Worm (Caenorhabditis elegans) whole organism, L1 larva: ENCODE measurements around the gene abcf-2.
A peak's percentile ranks its signal among the peaks of the same experiment; 100 is the strongest.

Experiments
- C04F5.9 ChIP-seq: sonication (generic microtip); optimal IDR thresholded peaks from 2 replicates; lab custom pipeline; 2016; ENCODE audit warnings: missing genetic modification characterization, missing compliant biosample characterization
- C34B4.2 ChIP-seq: sonication (generic microtip); optimal IDR thresholded peaks from 2 replicates; lab custom pipeline; 2017; ENCODE audit warnings: mild to moderate bottlenecking, missing genetic modification characterization, missing compliant biosample characterization
- F16B12.6 ChIP-seq: fragments of 150-350 bp; optimal IDR thresholded peaks from 2 replicates; lab custom pipeline; 2014; ENCODE audit warnings: missing biosample characterization, missing genetic modification characterization
- Y116A8C.19 ChIP-seq: sonication (generic microtip); optimal IDR thresholded peaks from 2 replicates; lab custom pipeline; 2016; ENCODE audit warnings: missing compliant biosample characterization, missing genetic modification characterization, borderline replicate concordance
- aha-1 ChIP-seq: fragments of 150-350 bp; optimal IDR thresholded peaks from 2 replicates; lab custom pipeline; 2014; ENCODE audit warnings: missing biosample characterization, missing genetic modification characterization
- alr-1 ChIP-seq: fragments of 200-800 bp; sonication (Bioruptor generic); optimal IDR thresholded peaks from 2 replicates; lab custom pipeline; 2018; ENCODE audit warnings: borderline replicate concordance, mild to moderate bottlenecking, missing genetic modification characterization, missing compliant biosample characterization
- aly-2 ChIP-seq: fragments of 150-350 bp; optimal IDR thresholded peaks from 2 replicates; lab custom pipeline; 2014; ENCODE audit warnings: missing biosample characterization, missing genetic modification characterization
- ama-1 ChIP-seq: fragments of 150-350 bp; optimal IDR thresholded peaks from 2 replicates; lab custom pipeline; 2014
- ceh-63 ChIP-seq: fragments of 200-800 bp; sonication (Bioruptor generic); optimal IDR thresholded peaks from 2 replicates; lab custom pipeline; 2018; ENCODE audit warnings: mild to moderate bottlenecking, missing genetic modification characterization, missing compliant biosample characterization
- ceh-8 ChIP-seq: fragments of 200-800 bp; sonication (Bioruptor generic); optimal IDR thresholded peaks from 2 replicates; lab custom pipeline; 2018; ENCODE audit warnings: mild to moderate bottlenecking, missing genetic modification characterization, moderate library complexity, missing compliant biosample characterization
- ceh-82 ChIP-seq, 3 experiments: fragments of 150-350 bp in 1 of 3; sonication (generic microtip) in 2 of 3; optimal IDR thresholded peaks; 2 replicates each; lab custom pipeline; 2014 to 2017; ENCODE audit warnings: missing biosample characterization in 3 of 3, missing genetic modification characterization in 3 of 3
- ceh-90 ChIP-seq: sonication (generic microtip); optimal IDR thresholded peaks from 2 replicates; lab custom pipeline; 2016; ENCODE audit warnings: missing genetic modification characterization, missing compliant biosample characterization
- dpl-1 ChIP-seq, 3 experiments: fragments of 150-350 bp in 2 of 3; sonication (generic microtip) in 1 of 3; optimal IDR thresholded peaks; 2 replicates each; lab custom pipeline; 2014 to 2017; ENCODE audit warnings: missing biosample characterization in 3 of 3, missing genetic modification characterization in 3 of 3, missing genetic modification reagents in 3 of 3
- efl-1 ChIP-seq, 4 experiments: fragments of 150-350 bp; optimal IDR thresholded peaks in 3 of 4; peaks in 1 of 4; 1 replicate in 1 of 4; 2 replicates in 3 of 4; lab custom pipeline; 2014; ENCODE audit warnings: missing biosample characterization in 2 of 4, missing genetic modification characterization in 2 of 4, missing genetic modification reagents in 2 of 4
- efl-3 ChIP-seq: fragments of 200-800 bp; sonication (Bioruptor generic); optimal IDR thresholded peaks from 2 replicates; lab custom pipeline; 2018; ENCODE audit warnings: mild to moderate bottlenecking, missing genetic modification characterization, missing compliant biosample characterization
- egl-27 ChIP-seq, 2 experiments: fragments of 150-350 bp in 1 of 2; sonication (generic microtip); optimal IDR thresholded peaks; 3 replicates each; lab custom pipeline; 2017 to 2018; ENCODE audit warnings: missing biosample characterization in 2 of 2, missing genetic modification characterization in 2 of 2, missing genetic modification reagents in 2 of 2
- ets-5 ChIP-seq: fragments of 200-800 bp; sonication (Bioruptor generic); IDR thresholded peaks from 2 replicates; pipeline ENCODE4 v1.3.6; 2022; ENCODE audit warnings: missing genetic modification characterization, missing compliant biosample characterization
- fkh-10 ChIP-seq: sonication (generic microtip); optimal IDR thresholded peaks from 2 replicates; lab custom pipeline; 2017; ENCODE audit warnings: missing biosample characterization, missing genetic modification reagents, missing genetic modification characterization
- fkh-4 ChIP-seq: sonication (generic microtip); optimal IDR thresholded peaks from 2 replicates; lab custom pipeline; 2016; ENCODE audit warnings: missing compliant biosample characterization, missing genetic modification characterization, borderline replicate concordance
- fkh-8 ChIP-seq: sonication (generic microtip); optimal IDR thresholded peaks from 2 replicates; lab custom pipeline; 2016; ENCODE audit warnings: mild to moderate bottlenecking, missing genetic modification characterization, missing compliant biosample characterization
- fos-1 ChIP-seq: fragments of 150-350 bp; optimal IDR thresholded peaks from 2 replicates; lab custom pipeline; 2014; ENCODE audit warnings: missing biosample characterization, missing genetic modification characterization
- hlh-4 ChIP-seq: sonication (generic microtip); optimal IDR thresholded peaks from 2 replicates; lab custom pipeline; 2016; ENCODE audit warnings: mild to moderate bottlenecking, missing genetic modification characterization, missing compliant biosample characterization
- irx-1 ChIP-seq: sonication (generic microtip); optimal IDR thresholded peaks from 2 replicates; lab custom pipeline; 2016; ENCODE audit warnings: missing genetic modification characterization, missing compliant biosample characterization
- isw-1 ChIP-seq: fragments of 200-800 bp; sonication (Bioruptor generic); IDR thresholded peaks from 2 replicates; pipeline ENCODE4 v1.3.6; 2022; ENCODE audit warnings: missing genetic modification characterization, missing compliant biosample characterization
- jun-1 ChIP-seq: fragments of 150-350 bp; optimal IDR thresholded peaks from 2 replicates; lab custom pipeline; 2014; ENCODE audit warnings: missing biosample characterization, missing genetic modification reagents, missing genetic modification characterization
- lin-35 ChIP-seq, 2 experiments: fragments of 150-350 bp; optimal IDR thresholded peaks; 2 replicates each; lab custom pipeline; 2014; ENCODE audit warnings: missing biosample characterization in 2 of 2, missing genetic modification characterization in 2 of 2, missing genetic modification reagents in 2 of 2
- lin-39 ChIP-seq: fragments of 150-350 bp; optimal IDR thresholded peaks from 2 replicates; lab custom pipeline; 2014; ENCODE audit warnings: missing biosample characterization, missing genetic modification reagents, missing genetic modification characterization
- lir-3 ChIP-seq: sonication (generic microtip); optimal IDR thresholded peaks from 2 replicates; lab custom pipeline; 2016; ENCODE audit warnings: mild to moderate bottlenecking, missing genetic modification characterization, moderate library complexity, missing compliant biosample characterization; ENCODE audit not compliant: poor library complexity
- mab-9 ChIP-seq: fragments of 200-800 bp; sonication (Bioruptor generic); IDR thresholded peaks from 2 replicates; pipeline ENCODE4 v1.3.6; 2022; ENCODE audit warnings: missing genetic modification reagents, missing genetic modification characterization, missing compliant biosample characterization
- mdl-1 ChIP-seq, 2 experiments: fragments of 150-350 bp; optimal IDR thresholded peaks; 2 replicates each; lab custom pipeline; 2014 to 2017; ENCODE audit warnings: missing biosample characterization in 2 of 2, missing genetic modification characterization in 2 of 2, inconsistent platforms in 1 of 2
- mef-2 ChIP-seq: fragments of 150-350 bp; optimal IDR thresholded peaks from 2 replicates; lab custom pipeline; 2014; ENCODE audit warnings: missing biosample characterization, missing genetic modification characterization
- nhr-20 ChIP-seq: sonication (generic microtip); optimal IDR thresholded peaks from 2 replicates; lab custom pipeline; 2016; ENCODE audit warnings: mild to moderate bottlenecking, missing genetic modification characterization, missing compliant biosample characterization
- nhr-28 ChIP-seq: fragments of 150-350 bp; optimal IDR thresholded peaks from 2 replicates; lab custom pipeline; 2014; ENCODE audit warnings: missing biosample characterization, missing genetic modification characterization
- nhr-47 ChIP-seq: sonication (generic microtip); optimal IDR thresholded peaks from 2 replicates; lab custom pipeline; 2016; ENCODE audit warnings: mild to moderate bottlenecking, missing genetic modification characterization, moderate library complexity, missing compliant biosample characterization
- nhr-71 ChIP-seq: sonication (generic microtip); optimal IDR thresholded peaks from 2 replicates; lab custom pipeline; 2016; ENCODE audit warnings: mild to moderate bottlenecking, missing genetic modification characterization, moderate library complexity, missing compliant biosample characterization
- nhr-76 ChIP-seq: sonication (generic microtip); optimal IDR thresholded peaks from 2 replicates; lab custom pipeline; 2017; ENCODE audit warnings: missing biosample characterization, missing genetic modification characterization
- nhr-84 ChIP-seq: sonication (generic microtip); optimal IDR thresholded peaks from 2 replicates; lab custom pipeline; 2017; ENCODE audit warnings: missing biosample characterization, missing genetic modification characterization
- nhr-85 ChIP-seq: sonication (generic microtip); peaks from one replicate; lab custom pipeline; 2016; ENCODE audit warnings: missing genetic modification characterization, inconsistent platforms, missing compliant biosample characterization
- pax-3 ChIP-seq: fragments of 200-800 bp; sonication (Bioruptor generic); optimal IDR thresholded peaks from 2 replicates; lab custom pipeline; 2018; ENCODE audit warnings: mild to moderate bottlenecking, missing genetic modification characterization, moderate library complexity, missing compliant biosample characterization
- pqm-1 ChIP-seq: sonication (generic microtip); optimal IDR thresholded peaks from 3 replicates; lab custom pipeline; 2017; ENCODE audit warnings: missing biosample characterization, missing genetic modification characterization
- sox-4 ChIP-seq: sonication (generic microtip); optimal IDR thresholded peaks from 2 replicates; lab custom pipeline; 2016; ENCODE audit warnings: missing genetic modification characterization, missing compliant biosample characterization
- sptf-1 ChIP-seq: fragments of 150-350 bp; optimal IDR thresholded peaks from 2 replicates; lab custom pipeline; 2014; ENCODE audit warnings: missing biosample characterization, missing genetic modification characterization
- sup-37 ChIP-seq: fragments of 200-800 bp; sonication (Bioruptor generic); optimal IDR thresholded peaks from 2 replicates; lab custom pipeline; 2018; ENCODE audit warnings: mild to moderate bottlenecking, missing genetic modification characterization, missing compliant biosample characterization
- tbx-2 ChIP-seq: sonication (generic microtip); optimal IDR thresholded peaks from 2 replicates; lab custom pipeline; 2016; ENCODE audit warnings: missing genetic modification characterization, missing compliant biosample characterization
- tlp-1 ChIP-seq: fragments of 150-350 bp; optimal IDR thresholded peaks from 2 replicates; lab custom pipeline; 2014; ENCODE audit warnings: missing biosample characterization, missing genetic modification characterization
- unc-62 ChIP-seq: fragments of 150-350 bp; optimal IDR thresholded peaks from 2 replicates; lab custom pipeline; 2014; ENCODE audit warnings: missing biosample characterization, missing genetic modification reagents, missing genetic modification characterization
- unc-86 ChIP-seq: sonication (generic microtip); optimal IDR thresholded peaks from 2 replicates; lab custom pipeline; 2016; ENCODE audit warnings: missing genetic modification characterization, missing compliant biosample characterization
- vab-15 ChIP-seq: sonication (generic microtip); optimal IDR thresholded peaks from 2 replicates; lab custom pipeline; 2017; ENCODE audit warnings: missing genotype, mild to moderate bottlenecking, missing genetic modification characterization, missing compliant biosample characterization
- xbp-1 ChIP-seq: sonication (generic microtip); optimal IDR thresholded peaks from 2 replicates; lab custom pipeline; 2016; ENCODE audit warnings: missing genetic modification characterization, missing compliant biosample characterization
- zag-1 ChIP-seq: fragments of 150-350 bp; optimal IDR thresholded peaks from 2 replicates; lab custom pipeline; 2014; ENCODE audit warnings: missing biosample characterization, missing genetic modification characterization
- zip-4 ChIP-seq: fragments of 200-800 bp; sonication (Bioruptor generic); optimal IDR thresholded peaks from 2 replicates; lab custom pipeline; 2018; ENCODE audit warnings: mild to moderate bottlenecking, missing genetic modification characterization, moderate library complexity, missing compliant biosample characterization

Gene abcf-2

DNA sequence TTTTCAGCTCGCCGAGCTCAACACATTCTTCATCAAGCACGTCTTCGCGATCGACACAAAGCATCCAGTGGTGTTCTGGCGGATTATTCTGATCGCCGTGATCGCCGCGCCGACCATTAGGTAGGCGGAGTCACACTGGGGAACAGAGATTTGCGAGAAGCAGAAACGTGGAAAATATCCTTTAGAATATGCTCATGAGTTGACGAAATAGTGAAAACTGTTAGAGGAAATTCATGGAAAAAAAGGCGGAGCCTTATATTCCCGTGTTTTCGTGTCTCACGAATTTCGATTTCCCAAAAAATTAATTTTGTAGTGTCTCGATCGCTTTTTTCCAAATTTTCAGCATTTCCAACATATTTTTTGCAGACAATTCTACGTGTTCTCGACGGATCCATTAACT lies 12.4 kb upstream of the abcf-2 start (continued):
- TF ChIP-seq zip-4, result no peak
- TF ChIP-seq efl-3 (GFP tag; lab: Kevin White, UChicago), result no peak
- no peak for TF ChIP-seq nhr-20
- TF ChIP-seq nhr-28 (tag; lab: Kevin White, UChicago), result no peak
- TF ChIP-seq mdl-1 (tag; optimal IDR thresholded peaks at IDR 0.05; lab: Kevin White, UChicago), result no peak
- no peak for TF ChIP-seq dpl-1 (GFP tag; optimal IDR thresholded peaks at IDR 0.05; lab: Kevin White, UChicago)
- TF ChIP-seq efl-1 (optimal IDR thresholded peaks at IDR 0.05; lab: Kevin White, UChicago), result peak; percentile 2 to 38
- TF ChIP-seq efl-1 (GFP tag; optimal IDR thresholded peaks at IDR 0.05 in 1 of 2; lab: Kevin White, UChicago), result peak in 1 of 2 experiments; percentile 82
- TF ChIP-seq ets-5, result no peak
- TF ChIP-seq unc-62 (GFP tag; lab: Kevin White, UChicago), result no peak
- no peak for TF ChIP-seq unc-86 (tag; lab: Kevin White, UChicago)
- TF ChIP-seq C34B4.2, result no peak
- TF ChIP-seq pax-3 (tag; lab: Kevin White, UChicago), result no peak
- no peak for TF ChIP-seq vab-15 (tag; lab: Kevin White, UChicago)
- no peak for TF ChIP-seq sup-37 (GFP tag; lab: Kevin White, UChicago)
- TF ChIP-seq aha-1, result no peak
- no peak for TF ChIP-seq tlp-1 (tag; lab: Kevin White, UChicago)
- no peak for TF ChIP-seq zag-1 (tag; lab: Kevin White, UChicago)
- TF ChIP-seq F16B12.6 (tag; lab: Kevin White, UChicago), result no peak
- TF ChIP-seq jun-1 (tag; lab: Kevin White, UChicago), result no peak
- no peak for TF ChIP-seq mab-9 (GFP tag; lab: Robert Waterston, UW)
- TF ChIP-seq alr-1, result no peak
- TF ChIP-seq hlh-4 (tag; lab: Kevin White, UChicago), result no peak
- peak; percentile 66 for TF ChIP-seq lir-3 (tag; lab: Kevin White, UChicago)
- no peak for TF ChIP-seq ama-1 (lab: Kevin White, UChicago)
- no peak for TF ChIP-seq nhr-47
- TF ChIP-seq tbx-2, result no peak
- no peak for TF ChIP-seq nhr-84
- TF ChIP-seq xbp-1 (tag; lab: Kevin White, UChicago), result no peak
- TF ChIP-seq lin-35 (GFP tag; optimal IDR thresholded peaks at IDR 0.05; lab: Kevin White, UChicago), result no peak
- no peak for TF ChIP-seq fos-1
- peak; percentile 28 for TF ChIP-seq sox-4 (tag; lab: Kevin White, UChicago)
- no peak for TF ChIP-seq isw-1 (GFP tag; lab: Robert Waterston, UW)
- TF ChIP-seq nhr-85, result peak; percentile 26
- no peak for TF ChIP-seq sptf-1 (tag; lab: Kevin White, UChicago)
- TF ChIP-seq ceh-90, result peak; percentile 36
- TF ChIP-seq fkh-4 (tag; lab: Kevin White, UChicago), result peak; percentile 10
- TF ChIP-seq irx-1 (tag; lab: Kevin White, UChicago), result no peak
- TF ChIP-seq nhr-76 (tag; lab: Kevin White, UChicago), result no peak
- no peak for TF ChIP-seq mef-2 (tag; lab: Kevin White, UChicago)
- TF ChIP-seq ceh-63, result peak; percentile 40
- no peak for TF ChIP-seq C04F5.9 (tag; lab: Kevin White, UChicago)
- no peak for TF ChIP-seq ceh-8 (GFP tag; lab: Kevin White, UChicago)
- no peak for TF ChIP-seq fkh-8 (tag; lab: Kevin White, UChicago)
- no peak for TF ChIP-seq fkh-10
- TF ChIP-seq nhr-71 (tag; lab: Kevin White, UChicago), result no peak
- no peak for TF ChIP-seq egl-27 (tag; optimal IDR thresholded peaks at IDR 0.05; lab: Kevin White, UChicago)
- TF ChIP-seq aly-2 (tag; lab: Kevin White, UChicago), result no peak
- TF ChIP-seq ceh-82 (tag; optimal IDR thresholded peaks at IDR 0.05; lab: Kevin White, UChicago), result no peak
- TF ChIP-seq Y116A8C.19 (tag; lab: Kevin White, UChicago), result no peak
- TF ChIP-seq pqm-1 (tag; lab: Kevin White, UChicago), result no peak
- TF ChIP-seq lin-39 (tag; lab: Kevin White, UChicago), result no peak
